Worm (Caenorhabditis elegans) whole organism, young adult: Measurements from ENCODE around the gene ccar-1.

Source experiments
- B0019.2 ChIP-seq: fragments of 200-800 bp; sonication (Bioruptor generic); conservative IDR thresholded peaks from 2 replicates; pipeline ENCODE4 v1.3.6; 2022; ENCODE audit warnings: missing genetic modification reagents, missing genetic modification characterization, missing compliant biosample characterization
- F33H1.4 ChIP-seq: fragments of 200-800 bp; sonication (Bioruptor generic); IDR thresholded peaks from 2 replicates; pipeline ENCODE4 v1.3.6; 2022; ENCODE audit warnings: missing genetic modification reagents, missing genetic modification characterization, missing compliant biosample characterization
- Y67H2A.10 ChIP-seq: fragments of 200-800 bp; sonication (Bioruptor generic); conservative IDR thresholded peaks from 2 replicates; pipeline ENCODE4 v1.3.6; 2022; ENCODE audit warnings: missing genetic modification reagents, missing genetic modification characterization, missing compliant biosample characterization
- ZK185.1 ChIP-seq: sonication (generic microtip); optimal IDR thresholded peaks from 2 replicates; lab custom pipeline; 2016; ENCODE audit warnings: mild to moderate bottlenecking, missing genetic modification characterization, missing compliant biosample characterization; ENCODE audit not compliant: poor library complexity, severe bottlenecking
- athp-1 ChIP-seq: sonication (generic microtip); optimal IDR thresholded peaks from 2 replicates; lab custom pipeline; 2017; ENCODE audit warnings: mild to moderate bottlenecking, missing genetic modification characterization, missing compliant biosample characterization
- attf-6 ChIP-seq: fragments of 200-800 bp; sonication (Bioruptor generic); IDR thresholded peaks from 2 replicates; pipeline ENCODE4 v1.3.6; 2022; ENCODE audit warnings: missing genetic modification reagents, missing genetic modification characterization, missing compliant biosample characterization
- bed-2 ChIP-seq: fragments of 200-800 bp; sonication (Bioruptor generic); IDR thresholded peaks from 2 replicates; pipeline ENCODE4 v1.3.6; 2022; ENCODE audit warnings: missing genetic modification reagents, missing genetic modification characterization, missing compliant biosample characterization
- cebp-2 ChIP-seq: fragments of 200-800 bp; sonication (Bioruptor generic); IDR thresholded peaks from 2 replicates; pipeline ENCODE4 v1.3.6; 2022; ENCODE audit warnings: missing genetic modification characterization, missing compliant biosample characterization
- ceh-100 ChIP-seq: fragments of 200-800 bp; sonication (Bioruptor generic); IDR thresholded peaks from 2 replicates; pipeline ENCODE4 v1.3.6; 2022; ENCODE audit warnings: missing genetic modification reagents, missing genetic modification characterization, missing compliant biosample characterization
- ceh-27 ChIP-seq: fragments of 200-800 bp; sonication (Bioruptor generic); optimal IDR thresholded peaks from 2 replicates; lab custom pipeline; 2018; ENCODE audit warnings: mild to moderate bottlenecking, missing genetic modification characterization, moderate library complexity, missing compliant biosample characterization
- ceh-79 ChIP-seq: sonication (generic microtip); optimal IDR thresholded peaks from 2 replicates; lab custom pipeline; 2017; ENCODE audit warnings: mild to moderate bottlenecking, missing genetic modification characterization, missing compliant biosample characterization
- dpl-1 ChIP-seq: fragments of 150-350 bp; optimal IDR thresholded peaks from 2 replicates; lab custom pipeline; 2014; ENCODE audit warnings: missing biosample characterization, missing genetic modification reagents, missing genetic modification characterization
- egrh-3 ChIP-seq: fragments of 200-800 bp; sonication (Bioruptor generic); IDR thresholded peaks from 2 replicates; pipeline ENCODE4 v1.3.6; 2022; ENCODE audit warnings: missing genetic modification reagents, missing genetic modification characterization, missing compliant biosample characterization
- ekl-4 ChIP-seq: fragments of 200-800 bp; sonication (Bioruptor generic); IDR thresholded peaks from 2 replicates; pipeline ENCODE4 v1.3.6; 2022; ENCODE audit warnings: missing genetic modification reagents, missing genetic modification characterization, missing compliant biosample characterization
- fkh-3 ChIP-seq: sonication (generic microtip); optimal IDR thresholded peaks from 2 replicates; lab custom pipeline; 2016; ENCODE audit warnings: mild to moderate bottlenecking, missing genetic modification characterization, missing compliant biosample characterization
- gei-17 ChIP-seq: fragments of 200-800 bp; sonication (Bioruptor generic); optimal IDR thresholded peaks from 2 replicates; lab custom pipeline; 2018; ENCODE audit warnings: mild to moderate bottlenecking, missing genetic modification characterization, missing compliant biosample characterization
- hmg-1.2 ChIP-seq: fragments of 200-800 bp; sonication (Bioruptor generic); IDR thresholded peaks from 2 replicates; pipeline ENCODE4 v1.3.6; 2022; ENCODE audit warnings: missing genetic modification reagents, missing genetic modification characterization, missing compliant biosample characterization
- hmg-20 ChIP-seq: fragments of 200-800 bp; sonication (Bioruptor generic); IDR thresholded peaks from 2 replicates; pipeline ENCODE4 v1.3.6; 2022; ENCODE audit warnings: missing genetic modification reagents, missing genetic modification characterization, missing compliant biosample characterization
- hsf-1 ChIP-seq: fragments of 200-800 bp; sonication (Bioruptor generic); IDR thresholded peaks from 2 replicates; pipeline ENCODE4 v1.3.6; 2022; ENCODE audit warnings: missing genetic modification reagents, missing genetic modification characterization, missing compliant biosample characterization
- lin-54 ChIP-seq: fragments of 200-800 bp; sonication (Bioruptor generic); optimal IDR thresholded peaks from 2 replicates; lab custom pipeline; 2018; ENCODE audit warnings: mild to moderate bottlenecking, missing genetic modification characterization, missing compliant biosample characterization
- madf-10 ChIP-seq: sonication (generic microtip); optimal IDR thresholded peaks from 2 replicates; lab custom pipeline; 2016; ENCODE audit warnings: mild to moderate bottlenecking, missing genetic modification characterization, missing compliant biosample characterization
- madf-6 ChIP-seq: fragments of 200-800 bp; sonication (Bioruptor generic); IDR thresholded peaks from 2 replicates; pipeline ENCODE4 v1.3.6; 2022; ENCODE audit warnings: missing genetic modification reagents, missing genetic modification characterization, missing compliant biosample characterization
- madf-8 ChIP-seq: fragments of 200-800 bp; sonication (Bioruptor generic); conservative IDR thresholded peaks from 2 replicates; pipeline ENCODE4 v1.3.6; 2022; ENCODE audit warnings: missing genetic modification reagents, missing genetic modification characterization, missing compliant biosample characterization
- mcd-1 ChIP-seq: fragments of 200-800 bp; sonication (Bioruptor generic); IDR thresholded peaks from 2 replicates; pipeline ENCODE4 v1.3.6; 2022; ENCODE audit warnings: missing genetic modification reagents, missing genetic modification characterization, missing compliant biosample characterization
- nfyb-1 ChIP-seq: fragments of 200-800 bp; sonication (Bioruptor generic); IDR thresholded peaks from 2 replicates; pipeline ENCODE4 v1.3.6; 2022; ENCODE audit warnings: missing genetic modification reagents, missing genetic modification characterization, missing compliant biosample characterization
- nhr-120 ChIP-seq: fragments of 200-800 bp; sonication (Bioruptor generic); IDR thresholded peaks from 2 replicates; pipeline ENCODE4 v1.3.6; 2022; ENCODE audit warnings: missing genetic modification characterization, missing compliant biosample characterization
- nhr-27 ChIP-seq: fragments of 200-800 bp; sonication (Bioruptor generic); optimal IDR thresholded peaks from 2 replicates; lab custom pipeline; 2018; ENCODE audit warnings: mild to moderate bottlenecking, missing genetic modification characterization, moderate library complexity, missing compliant biosample characterization
- nhr-80 ChIP-seq: sonication (generic microtip); optimal IDR thresholded peaks from 2 replicates; lab custom pipeline; 2016; ENCODE audit warnings: missing genetic modification characterization, missing compliant biosample characterization
- pbrm-1 ChIP-seq: fragments of 200-800 bp; sonication (Bioruptor generic); IDR thresholded peaks from 2 replicates; pipeline ENCODE4 v1.3.6; 2022; ENCODE audit warnings: missing genetic modification reagents, missing genetic modification characterization, missing compliant biosample characterization
- rpc-1 ChIP-seq, 2 experiments: fragments of 150-350 bp in 1 of 2; sonication (generic microtip) in 1 of 2; optimal IDR thresholded peaks; 2 replicates each; lab custom pipeline; 2014 to 2018; ENCODE audit warnings: missing biosample characterization in 1 of 2, missing genetic modification characterization in 1 of 2, missing genetic modification reagents in 1 of 2, missing genotype in 1 of 2
- snpc-1.3 ChIP-seq: sonication (generic microtip); optimal IDR thresholded peaks from 2 replicates; lab custom pipeline; 2017; ENCODE audit warnings: missing genetic modification characterization, mild to moderate bottlenecking, missing compliant biosample characterization, antibody characterized with exemption, moderate library complexity, missing genotype, missing genetic modification reagents; ENCODE audit not compliant: insufficient read depth
- snpc-3.4 ChIP-seq: sonication (generic microtip); optimal IDR thresholded peaks from 2 replicates; lab custom pipeline; 2017; ENCODE audit warnings: missing genetic modification characterization, mild to moderate bottlenecking, missing compliant biosample characterization, antibody characterized with exemption, moderate library complexity, missing genotype, missing genetic modification reagents
- tbp1 ChIP-seq: fragments of 200-800 bp; sonication (Bioruptor generic); optimal IDR thresholded peaks from 2 replicates; lab custom pipeline; 2018; ENCODE audit warnings: mild to moderate bottlenecking, missing genetic modification characterization, missing compliant biosample characterization
- tbx-9 ChIP-seq: sonication (generic microtip); optimal IDR thresholded peaks from 2 replicates; lab custom pipeline; 2016; ENCODE audit warnings: borderline replicate concordance, missing genetic modification characterization, inconsistent platforms, missing compliant biosample characterization
- tlf-1 ChIP-seq: fragments of 200-800 bp; sonication (Bioruptor generic); optimal IDR thresholded peaks from 2 replicates; lab custom pipeline; 2018; ENCODE audit warnings: mild to moderate bottlenecking, missing genetic modification characterization, missing compliant biosample characterization
- xnd-1 ChIP-seq: sonication (generic microtip); optimal IDR thresholded peaks from 2 replicates; lab custom pipeline; 2016; ENCODE audit warnings: missing genotype, missing genetic modification reagents, missing genetic modification characterization, missing compliant biosample characterization
- zfh-2 ChIP-seq: fragments of 200-800 bp; sonication (Bioruptor generic); conservative IDR thresholded peaks from 2 replicates; pipeline ENCODE4 v1.3.6; 2022; ENCODE audit warnings: missing genetic modification reagents, missing genetic modification characterization, missing compliant biosample characterization
- ztf-18 ChIP-seq: sonication (generic microtip); optimal IDR thresholded peaks from 2 replicates; lab custom pipeline; 2016; ENCODE audit warnings: missing genotype, mild to moderate bottlenecking, missing genetic modification characterization, missing compliant biosample characterization
- ztf-22 ChIP-seq: fragments of 200-800 bp; sonication (Bioruptor generic); optimal IDR thresholded peaks from 2 replicates; lab custom pipeline; 2018; ENCODE audit warnings: mild to moderate bottlenecking, missing genetic modification characterization, moderate library complexity, missing compliant biosample characterization
- ztf-28 ChIP-seq: fragments of 200-800 bp; sonication (Bioruptor generic); IDR thresholded peaks from 2 replicates; pipeline ENCODE4 v1.3.6; 2022; ENCODE audit warnings: missing genetic modification reagents, missing genetic modification characterization, missing compliant biosample characterization

Gene ccar-1

ce11 chrIV:14070992-14071289, 407 bp upstream of the ccar-1 start (continued):
- TF ChIP-seq snpc-1.3 (peak; percentile 58), rpc-1 (optimal IDR thresholded peaks at IDR 0.05; lab: Kevin White, UChicago) (no peak), rpc-1 (tag; optimal IDR thresholded peaks at IDR 0.05; lab: Kevin White, UChicago) (no peak), madf-8 (GFP tag; lab: Robert Waterston, UW) (peak; percentile 67), nhr-120 (GFP tag; lab: Robert Waterston, UW) (no peak), Y67H2A.10 (GFP tag; lab: Robert Waterston, UW) (peak; percentile 16; the same call in 1 of the 2 replicates), tbp1 (peak; percentile 75), hmg-20 (GFP tag; lab: Robert Waterston, UW) (no peak), hmg-1.2 (GFP tag; lab: Robert Waterston, UW) (peak; percentile 71), madf-6 (GFP tag; lab: Robert Waterston, UW) (peak; percentile 89), pbrm-1 (GFP tag; lab: Robert Waterston, UW) (peak; percentile 85; the same call in 1 of the 2 replicates), ceh-27 (GFP tag; lab: Kevin White, UChicago) (peak; percentile 33), nhr-80 (tag; lab: Kevin White, UChicago) (peak; percentile 17), ztf-22 (no peak), ZK185.1 (tag; lab: Kevin White, UChicago) (peak; percentile 68), madf-10 (tag; lab: Kevin White, UChicago) (peak; percentile 12), nfyb-1 (GFP tag; lab: Robert Waterston, UW) (peak; percentile 77; the same call in 1 of the 2 replicates), ceh-100 (GFP tag; lab: Robert Waterston, UW) (peak; percentile 39), gei-17 (GFP tag; lab: Kevin White, UChicago) (no peak), fkh-3 (tag; lab: Kevin White, UChicago) (no peak), tbx-9 (tag; lab: Kevin White, UChicago) (no peak), ekl-4 (GFP tag; lab: Robert Waterston, UW) (peak; percentile 91), dpl-1 (peak; percentile 41), ztf-28 (GFP tag; lab: Robert Waterston, UW) (0 out of 2 replicates have a peak, but pooled peaks have one; percentile 47), xnd-1 (peak; percentile 53), ztf-18 (peak; percentile 25), athp-1 (tag; lab: Kevin White, UChicago) (peak; percentile 51), snpc-3.4 (tag; lab: Kevin White, UChicago) (peak; percentile 85), hsf-1 (GFP tag; lab: Robert Waterston, UW) (peak; percentile 76), F33H1.4 (peak; percentile 98)

- 0 out of 2 replicates have a peak, but pooled peaks have one; percentile 20 for TF ChIP-seq nfyb-1 (GFP tag; lab: Robert Waterston, UW)
- TF ChIP-seq lin-54, result no peak
- peak; percentile 42; the same call in 1 of the 2 replicates for TF ChIP-seq egrh-3 (GFP tag; lab: Robert Waterston, UW)
- TF ChIP-seq B0019.2 (GFP tag; lab: Robert Waterston, UW), result no peak
- peak; percentile 25 for TF ChIP-seq tlf-1 (GFP tag; lab: Kevin White, UChicago)
- TF ChIP-seq bed-2 (GFP tag; lab: Robert Waterston, UW), result no peak
- no peak for TF ChIP-seq madf-6 (GFP tag; lab: Robert Waterston, UW)
- peak; percentile 3 for TF ChIP-seq ceh-79
- TF ChIP-seq nhr-27 (tag; lab: Kevin White, UChicago), result no peak
- TF ChIP-seq snpc-1.3, result no peak
- peak; percentile 14; the same call in 1 of the 2 replicates for TF ChIP-seq mcd-1 (GFP tag; lab: Robert Waterston, UW)
- TF ChIP-seq zfh-2 (GFP tag; lab: Robert Waterston, UW), result peak; percentile 72
- TF ChIP-seq nhr-80 (tag; lab: Kevin White, UChicago), result no peak
- peak; percentile 29; the same call in 1 of the 2 replicates for TF ChIP-seq attf-6 (GFP tag; lab: Robert Waterston, UW)
- 0 out of 2 replicates have a peak, but pooled peaks have one; percentile 47 for TF ChIP-seq cebp-2 (GFP tag; lab: Robert Waterston, UW)
- TF ChIP-seq, all 124 proteins: peak for 8
Measured at ce11 chrIV:14072011-14072649, 782 bp downstream of the ccar-1 start.
